Worm (Caenorhabditis elegans): ENCODE results near the gene rle-1.

ce11 chrIII:10995156-10995555 is 59.1 kb downstream of the rle-1 start, which contains the start of gene dmsr-5:
- TF ChIP-seq rcor-1 (GFP tag; IDR thresholded peaks at IDR 0.05), result no peak
- no peak for TF ChIP-seq nfya-2 (GFP tag; IDR thresholded peaks at IDR 0.05)
- TF ChIP-seq unc-62 (GFP tag; optimal IDR thresholded peaks at IDR 0.05), result no peak
- no peak for TF ChIP-seq nfyb-1 (GFP tag; IDR thresholded peaks at IDR 0.05)
- no peak for TF ChIP-seq D2030.7 (GFP tag; IDR thresholded peaks at IDR 0.05)
- TF ChIP-seq chd-7 (tag; optimal IDR thresholded peaks at IDR 0.05), result no peak
- no peak for TF ChIP-seq snpc-3.4 (tag; optimal IDR thresholded peaks at IDR 0.05)
- TF ChIP-seq F37B4.10 (GFP tag; IDR thresholded peaks at IDR 0.05), result no peak
- TF ChIP-seq K11D2.4 (GFP tag; IDR thresholded peaks at IDR 0.05), result no peak
- TF ChIP-seq mel-28 (tag; optimal IDR thresholded peaks at IDR 0.05; ENCODE audit: borderline replicate concordance), result no peak
- no peak for TF ChIP-seq bed-1 (GFP tag; IDR thresholded peaks at IDR 0.05)
- no peak for TF ChIP-seq B0261.1 (tag; optimal IDR thresholded peaks at IDR 0.05)
- TF ChIP-seq C06A6.2 (GFP tag; conservative IDR thresholded peaks at IDR 0.05), result no peak
- no peak for TF ChIP-seq die-1 (tag; optimal IDR thresholded peaks at IDR 0.05)

Measured in whole organism, young adult.